Worm (Caenorhabditis elegans) whole organism, dauer: ENCODE results near the gene acl-6.

Experiments used
- unc-62 ChIP-seq: sonication (generic microtip); optimal IDR thresholded peaks from 2 replicates; lab custom pipeline; 2017; ENCODE audit warnings: missing biosample characterization, missing genetic modification reagents, missing genetic modification characterization

acl-6 gene

ce11 chrV:5433020-5433419 is at the start of gene acl-6:
TSS of gene acl-6 (plus strand) at chrV:5433386.
- no peak for TF ChIP-seq unc-62 (GFP tag; lab: Kevin White, UChicago)

DNA sequence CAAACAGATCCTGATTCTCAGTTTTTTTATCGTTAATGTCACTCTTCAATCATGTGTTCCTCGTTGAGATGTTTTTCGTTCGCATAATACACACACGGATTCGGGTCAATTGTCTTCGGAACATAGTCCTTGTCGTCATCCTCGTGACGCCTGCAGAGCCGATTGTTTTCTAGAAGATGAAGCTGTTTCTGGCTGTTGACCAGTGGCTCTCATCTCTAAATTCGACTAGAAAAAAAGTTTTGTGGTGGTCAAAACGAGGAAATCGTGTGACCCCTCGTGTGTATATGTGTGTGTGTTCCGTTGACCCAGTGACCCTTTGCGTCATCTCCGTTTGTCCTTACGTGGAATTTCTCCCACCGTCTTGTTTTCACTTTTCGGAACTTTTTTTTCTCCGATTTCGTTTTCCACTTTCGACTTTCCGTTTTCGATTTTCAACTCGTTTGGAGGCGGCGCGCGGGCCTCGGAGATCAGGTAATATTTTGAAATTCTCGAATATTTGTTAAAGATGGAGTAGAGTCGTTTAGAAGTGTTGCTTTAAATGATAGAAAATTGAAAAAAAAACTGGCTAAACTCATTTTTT is 47.2 kb upstream of the acl-6 start, which contains the start of gene C35A11.2:
Gene C35A11.2 (plus strand): TSS at position 386 of the 580 bp plus-strand sequence.
- no peak for TF ChIP-seq unc-62 (GFP tag; lab: Kevin White, UChicago)

ce11 chrV:5392993-5393628 is 40.1 kb upstream of the acl-6 start, which contains the start of gene C35A11.4:
TSS of gene C35A11.4 (minus strand) at chrV:5393148.
- TF ChIP-seq unc-62 (GFP tag; lab: Kevin White, UChicago), result no peak

- no peak for TF ChIP-seq unc-62 (GFP tag; lab: Kevin White, UChicago)
Measured at ce11 chrV:5403938-5404337, 29.2 kb upstream of the acl-6 start.

DNA sequence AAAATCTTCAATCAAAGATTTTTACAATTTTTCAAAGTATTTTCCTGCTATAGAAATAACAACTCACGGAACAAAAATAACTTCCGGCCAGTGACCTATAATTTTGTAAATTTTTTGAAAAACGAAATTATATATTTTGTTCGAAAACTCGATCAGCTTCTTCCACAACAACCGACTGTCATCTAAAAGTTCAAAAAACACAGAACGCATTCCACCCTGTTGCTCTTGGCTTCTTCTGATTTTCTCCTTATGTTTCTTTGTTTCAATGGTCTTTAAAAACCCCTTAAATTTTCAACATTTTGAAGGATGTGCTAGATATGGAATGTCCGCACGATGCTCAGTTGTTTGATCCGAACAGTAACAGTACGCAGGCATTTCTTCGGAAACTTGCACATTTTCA is 28.1 kb upstream of the acl-6 start, which contains the start of gene dmsr-7:
Gene dmsr-7 (plus strand): TSS at position 301 of the 400 bp plus-strand sequence.
- no peak for TF ChIP-seq unc-62 (GFP tag; lab: Kevin White, UChicago)

DNA sequence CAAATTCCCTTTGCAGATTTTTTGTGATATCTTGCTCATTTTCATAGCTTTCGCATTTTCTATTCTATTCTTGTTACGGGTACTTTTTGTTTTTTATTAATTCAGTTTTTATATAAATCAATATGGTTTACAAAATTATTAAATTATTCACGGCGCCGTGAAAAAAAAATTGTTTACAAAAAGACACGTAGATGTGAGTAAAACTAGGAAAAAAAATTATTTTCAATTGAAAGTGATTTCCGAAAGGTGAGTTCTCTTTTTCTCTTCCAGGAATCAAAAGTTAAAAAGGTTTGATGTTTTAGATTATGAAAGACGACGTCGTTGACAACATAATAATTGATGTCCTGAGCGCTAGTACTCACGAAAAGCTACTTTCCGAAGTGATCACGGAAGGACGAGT is 25.0 kb upstream of the acl-6 start, which contains the start of gene C25A6.1:
Gene C25A6.1 (plus strand): TSS at position 301 of the 400 bp plus-strand sequence.
- TF ChIP-seq unc-62 (GFP tag; lab: Kevin White, UChicago), result no peak

- TF ChIP-seq unc-62 (GFP tag; lab: Kevin White, UChicago), result no peak
Measured at ce11 chrV:5408921-5409320, 24.3 kb upstream of the acl-6 start.

DNA sequence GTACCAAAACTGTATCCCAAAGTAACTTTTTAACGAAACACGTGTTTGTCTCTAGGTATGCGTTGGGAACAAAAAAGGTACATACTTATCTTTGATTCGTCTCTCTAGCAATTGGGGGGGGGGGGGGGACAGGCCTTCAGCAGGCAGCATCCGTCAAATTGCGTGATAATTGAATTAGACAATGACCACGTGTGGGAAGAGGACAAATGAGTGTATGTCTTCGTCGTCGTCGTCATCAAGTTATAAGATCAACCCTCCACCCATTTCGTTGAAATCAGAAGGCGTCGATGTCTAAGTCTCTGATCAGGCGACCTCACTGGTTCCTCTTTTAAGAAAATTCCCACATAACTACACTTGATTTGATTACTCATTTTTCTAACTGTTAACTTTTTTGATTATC is 22.5 kb upstream of the acl-6 start, which contains the start of gene F08F3.4:
Gene F08F3.4 (plus strand): TSS at position 277 of the 400 bp plus-strand sequence.
- no peak for TF ChIP-seq unc-62 (GFP tag; lab: Kevin White, UChicago)

- no peak for TF ChIP-seq unc-62 (GFP tag; lab: Kevin White, UChicago)
Measured at ce11 chrV:5412808-5413405, 20.3 kb upstream of the acl-6 start, which contains the start of gene F08F3.10. TSS of gene F08F3.10 (plus strand) at chrV:5413355.

DNA sequence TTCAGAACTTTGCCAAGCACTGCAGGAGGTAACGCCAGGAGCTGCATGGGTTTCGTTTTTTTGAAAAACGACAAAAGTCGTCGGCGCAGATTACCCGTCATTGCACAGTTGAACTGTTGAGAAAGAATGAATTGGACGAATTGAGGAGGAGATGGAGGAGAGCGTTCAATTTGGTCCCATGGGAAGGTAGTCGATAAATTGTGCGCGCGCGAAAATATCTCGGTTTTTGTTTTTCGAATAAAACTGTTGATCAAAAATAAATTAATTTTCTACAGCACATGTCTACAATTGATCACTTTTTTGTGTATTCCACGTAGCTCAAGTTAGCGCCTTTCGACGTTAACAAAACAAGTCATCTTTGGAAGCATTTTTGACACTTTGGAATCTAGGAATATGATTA is 13.3 kb upstream of the acl-6 start, which contains the start of gene F08F3.6:
Gene F08F3.6 (minus strand): TSS at position 153 of the 400 bp plus-strand sequence.
- no peak for TF ChIP-seq unc-62 (GFP tag; lab: Kevin White, UChicago)

DNA sequence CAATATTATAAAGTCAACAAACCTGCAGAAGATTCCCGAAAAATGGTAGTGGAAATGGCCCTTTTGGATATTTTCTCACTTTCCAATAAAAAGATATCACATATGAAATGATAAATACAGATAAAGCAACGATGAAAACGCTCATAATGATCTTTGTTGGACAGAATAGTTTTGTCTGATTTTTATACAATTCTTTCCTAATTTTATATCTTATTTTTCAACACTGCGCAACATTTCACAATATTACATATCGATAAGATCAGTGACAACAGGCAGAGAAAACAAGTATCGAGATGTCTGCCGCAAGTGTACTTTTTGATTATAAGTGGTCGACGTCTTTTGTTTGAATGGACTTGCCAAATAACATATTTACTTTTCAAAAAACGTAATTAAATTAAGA is 10.1 kb upstream of the acl-6 start, which contains the start of gene cyp-14A5:
Gene cyp-14A5 (minus strand): TSS at position 163 of the 400 bp plus-strand sequence.
- TF ChIP-seq unc-62 (GFP tag; lab: Kevin White, UChicago), result no peak

- no peak for TF ChIP-seq unc-62 (GFP tag; lab: Kevin White, UChicago)
Measured at ce11 chrV:5425008-5425407, 8.2 kb upstream of the acl-6 start.

ce11 chrV:5426337-5426736 is 6.8 kb upstream of the acl-6 start:
- TF ChIP-seq unc-62 (GFP tag; lab: Kevin White, UChicago), result no peak

DNA sequence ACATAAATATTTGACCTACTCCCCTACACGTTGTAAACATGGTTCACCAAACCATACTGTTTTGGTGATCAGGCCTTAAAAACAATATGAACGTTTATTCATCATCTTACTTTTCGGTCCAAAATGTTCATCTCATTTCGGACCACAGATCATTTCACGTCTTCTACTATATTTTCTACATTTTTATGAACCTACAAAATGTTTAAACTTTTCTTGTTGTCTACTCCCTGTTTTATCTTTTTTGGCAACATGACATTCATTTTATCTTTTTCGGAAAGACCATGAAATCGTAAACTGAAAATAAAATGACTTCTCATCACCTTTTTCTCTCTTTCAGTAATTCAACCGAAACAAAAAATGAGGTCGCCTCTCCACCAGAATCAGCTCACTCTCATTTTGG is 5.3 kb upstream of the acl-6 start, which contains the start of gene rhr-1:
Gene rhr-1 (plus strand): TSS at position 301 of the 400 bp plus-strand sequence.
- TF ChIP-seq unc-62 (GFP tag; lab: Kevin White, UChicago), result no peak

ce11 chrV:5432499-5432898 is 687 bp upstream of the acl-6 start, which contains the start of gene F08F3.8:
TSS of gene F08F3.8 (minus strand) at chrV:5432599.
- TF ChIP-seq unc-62 (GFP tag; lab: Kevin White, UChicago), result no peak

DNA sequence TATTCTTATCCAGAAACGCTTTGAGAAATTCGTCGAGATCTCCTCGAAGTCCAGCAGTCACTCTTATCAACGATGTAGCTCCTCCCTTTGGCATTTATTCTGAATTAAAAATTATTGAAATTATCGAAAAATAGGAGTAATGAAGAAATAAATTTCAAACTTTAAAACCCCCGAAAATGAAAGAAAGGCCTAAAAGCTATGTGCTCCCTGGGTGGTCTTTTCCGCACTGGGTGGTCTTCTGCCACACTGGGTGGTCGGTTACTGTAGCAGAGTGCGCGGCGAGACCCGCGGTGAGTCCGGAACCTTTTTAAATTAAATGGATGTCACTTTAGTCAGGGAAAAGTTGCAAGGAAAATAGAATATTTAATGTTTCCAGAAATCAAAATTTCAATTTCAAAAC is 5.9 kb downstream of the acl-6 start, which contains the start of gene snpc-1.3:
Gene snpc-1.3 (minus strand): TSS at position 101 of the 400 bp plus-strand sequence.
- no peak for TF ChIP-seq unc-62 (GFP tag; lab: Kevin White, UChicago)
